Fruit fly (Drosophila melanogaster): ENCODE data around the gene Mur11Da.

DNA sequence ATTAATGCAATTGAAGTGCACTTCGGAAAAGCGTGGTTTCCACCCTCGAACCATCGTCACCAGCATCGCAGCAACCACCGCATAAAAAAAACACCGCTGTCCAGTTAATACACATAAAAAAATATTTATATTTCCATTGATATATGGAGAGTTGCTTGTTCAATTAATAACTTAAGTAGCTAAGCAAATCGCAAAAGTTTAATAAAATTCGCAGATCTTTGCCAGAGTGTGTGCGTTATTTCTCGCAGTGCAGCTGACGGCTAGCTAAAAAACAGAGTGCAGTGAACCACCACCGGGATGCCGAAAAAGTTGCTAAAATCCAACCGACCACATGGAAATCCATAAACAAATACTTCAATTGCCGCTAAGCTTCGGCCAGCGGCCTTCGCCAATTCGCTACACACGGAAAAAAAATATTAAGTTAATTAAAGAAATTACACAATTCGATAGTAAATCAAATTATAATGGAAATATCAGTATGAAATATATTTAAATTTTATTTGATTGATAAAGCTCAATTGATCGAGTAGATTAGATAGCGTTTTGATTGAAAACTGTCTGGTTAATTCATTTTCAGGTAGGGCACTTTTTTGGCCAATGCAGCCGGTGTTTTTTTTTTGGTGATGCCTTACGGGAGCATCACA is 44.3 kb upstream of the Mur11Da start:
- TF ChIP-seq psq (optimal IDR thresholded peaks at IDR 0.05) (no peak), usp (GFP tag; optimal IDR thresholded peaks at IDR 0.05) (no peak), pan (optimal IDR thresholded peaks at IDR 0.05) (no peak)

All from whole organism.